Fruit fly (Drosophila melanogaster) whole organism, pupa: ENCODE measurements around the gene CG12171.

Source experiments
- CG10348 ChIP-seq: fragments of 200-800 bp; sonication (Bioruptor generic); IDR thresholded peaks from 2 replicates; pipeline ENCODE4 v1.3.6; 2022; ENCODE audit warnings: missing biosample characterization, missing genetic modification characterization
- CG12605 ChIP-seq: fragments of 200-800 bp; sonication (Bioruptor generic); IDR thresholded peaks from 2 replicates; pipeline ENCODE4 v1.3.6; 2022; ENCODE audit warnings: missing biosample characterization, missing genetic modification characterization
- CG13204 ChIP-seq: fragments of 200-800 bp; sonication (Bioruptor generic); optimal IDR thresholded peaks from 2 replicates; lab custom pipeline; 2018; ENCODE audit warnings: missing biosample characterization, mild to moderate bottlenecking, missing genetic modification characterization, moderate library complexity
- CG14655 ChIP-seq: fragments of 200-800 bp; sonication (Bioruptor generic); optimal IDR thresholded peaks from 3 replicates; lab custom pipeline; 2017; ENCODE audit warnings: mild to moderate bottlenecking, missing biosample characterization, missing genetic modification reagents, missing genetic modification characterization
- CG15710 ChIP-seq: fragments of 200-800 bp; sonication (Bioruptor generic); optimal IDR thresholded peaks from 2 replicates; lab custom pipeline; 2018; ENCODE audit warnings: missing biosample characterization, mild to moderate bottlenecking, missing genetic modification characterization, moderate library complexity
- CG17806 ChIP-seq: fragments of 200-800 bp; sonication (Bioruptor generic); optimal IDR thresholded peaks from 2 replicates; lab custom pipeline; 2018; ENCODE audit warnings: missing biosample characterization, mild to moderate bottlenecking, missing genetic modification characterization, moderate library complexity
- CG32121 ChIP-seq: fragments of 200-800 bp; sonication (Bioruptor generic); IDR thresholded peaks from 2 replicates; pipeline ENCODE4 v1.3.6; 2022; ENCODE audit warnings: missing biosample characterization, missing genetic modification characterization
- CG34367 ChIP-seq: fragments of 200-800 bp; sonication (Bioruptor generic); optimal IDR thresholded peaks from 2 replicates; lab custom pipeline; 2018; ENCODE audit warnings: missing biosample characterization, mild to moderate bottlenecking, missing genetic modification characterization
- CG4496 ChIP-seq: fragments of 200-800 bp; sonication (Bioruptor generic); IDR thresholded peaks from 3 replicates; pipeline ENCODE4 v1.3.6; 2022; ENCODE audit warnings: missing biosample characterization, missing genetic modification characterization
- CG8159 ChIP-seq: fragments of 200-800 bp; sonication (Bioruptor generic); optimal IDR thresholded peaks from 3 replicates; lab custom pipeline; 2018; ENCODE audit warnings: missing biosample characterization, mild to moderate bottlenecking, missing genetic modification characterization, moderate library complexity
- CG8301 ChIP-seq: fragments of 200-800 bp; sonication (Bioruptor generic); optimal IDR thresholded peaks from 2 replicates; lab custom pipeline; 2018; ENCODE audit warnings: missing biosample characterization, mild to moderate bottlenecking, missing genetic modification characterization
- CG9948 ChIP-seq: fragments of 200-800 bp; sonication (Bioruptor generic); optimal IDR thresholded peaks from 2 replicates; lab custom pipeline; 2018; ENCODE audit warnings: missing biosample characterization, mild to moderate bottlenecking, missing genetic modification characterization, moderate library complexity
- D1 ChIP-seq: fragments of 200-800 bp; sonication (Bioruptor generic); optimal IDR thresholded peaks from 2 replicates; lab custom pipeline; 2018; ENCODE audit warnings: missing biosample characterization, mild to moderate bottlenecking, missing genetic modification characterization, moderate library complexity
- EcR ChIP-seq: fragments of 200-800 bp; sonication (Bioruptor generic); optimal IDR thresholded peaks from 3 replicates; lab custom pipeline; 2019; ENCODE audit warnings: missing biosample characterization, missing genetic modification characterization, mild to moderate bottlenecking, moderate library complexity, missing genetic modification reagents
- Ets98B ChIP-seq: fragments of 200-800 bp; sonication (Bioruptor generic); IDR thresholded peaks from 2 replicates; pipeline ENCODE4 v1.3.6; 2022; ENCODE audit warnings: missing biosample characterization, missing genetic modification characterization
- Pif1A ChIP-seq: fragments of 200-800 bp; sonication (Bioruptor generic); optimal IDR thresholded peaks from 3 replicates; lab custom pipeline; 2016; ENCODE audit warnings: missing biosample characterization, missing genetic modification characterization
- Pif1B ChIP-seq: fragments of 200-800 bp; sonication (Bioruptor generic); optimal IDR thresholded peaks from 3 replicates; lab custom pipeline; 2016; ENCODE audit warnings: missing biosample characterization, missing genetic modification characterization
- Snoo ChIP-seq: fragments of 200-800 bp; sonication (Bioruptor generic); optimal IDR thresholded peaks from 3 replicates; lab custom pipeline; 2017; ENCODE audit warnings: missing biosample characterization, mild to moderate bottlenecking, missing genetic modification characterization, inconsistent platforms
- fd96Ca ChIP-seq: fragments of 200-800 bp; sonication (Bioruptor generic); IDR thresholded peaks from 3 replicates; pipeline ENCODE4 v1.3.6; 2022; ENCODE audit warnings: missing biosample characterization, missing genetic modification characterization
- gl ChIP-seq: fragments of 200-800 bp; sonication (Bioruptor generic); optimal IDR thresholded peaks from 2 replicates; lab custom pipeline; 2018; ENCODE audit warnings: missing biosample characterization, mild to moderate bottlenecking, missing genetic modification characterization
- rn ChIP-seq: fragments of 200-800 bp; sonication (Bioruptor generic); IDR thresholded peaks from 2 replicates; pipeline ENCODE4 v1.3.6; 2022; ENCODE audit warnings: missing biosample characterization, missing genetic modification characterization

Gene CG12171

dm6 chr3R:5658984-5659802 lies 25.8 kb downstream of the CG12171 start:
- no peak for TF ChIP-seq CG9948 (tag; lab: Kevin White, UChicago)
- TF ChIP-seq Pif1A (GFP tag; lab: Kevin White, UChicago), result no peak
- peak; percentile 27; the same call in 1 of the 2 replicates for TF ChIP-seq CG32121 (GFP tag; lab: Robert Waterston, UW)
- no peak for TF ChIP-seq CG14655 (GFP tag; lab: Kevin White, UChicago)
- TF ChIP-seq CG4496 (GFP tag; lab: Robert Waterston, UW), result peak; percentile 8; the same call in 1 of the 3 replicates
- TF ChIP-seq CG15710 (tag; lab: Kevin White, UChicago), result no peak
- TF ChIP-seq rn (GFP tag; lab: Robert Waterston, UW), result no peak
- TF ChIP-seq Ets98B (GFP tag; lab: Robert Waterston, UW), result 0 out of 2 replicates have a peak, but pooled peaks have one; percentile 19
- TF ChIP-seq gl (tag; lab: Kevin White, UChicago), result no peak
- TF ChIP-seq Snoo (tag; lab: Kevin White, UChicago), result no peak
- peak; percentile 62 for TF ChIP-seq EcR (GFP tag; lab: Kevin White, UChicago)

- TF ChIP-seq Pif1B (GFP tag; lab: Kevin White, UChicago) (no peak), CG10348 (GFP tag; lab: Robert Waterston, UW) (no peak), CG13204 (GFP tag; lab: Kevin White, UChicago) (no peak), CG8301 (tag; lab: Kevin White, UChicago) (no peak), fd96Ca (GFP tag; lab: Robert Waterston, UW) (no peak), CG12605 (no peak), CG32121 (GFP tag; lab: Robert Waterston, UW) (no peak), EcR (GFP tag; lab: Kevin White, UChicago) (no peak), CG8159 (tag; lab: Kevin White, UChicago) (no peak), Snoo (tag; lab: Kevin White, UChicago) (no peak), CG9948 (tag; lab: Kevin White, UChicago) (no peak), CG17806 (tag; lab: Kevin White, UChicago) (no peak), gl (tag; lab: Kevin White, UChicago) (no peak), rn (GFP tag; lab: Robert Waterston, UW) (no peak), CG34367 (tag; lab: Kevin White, UChicago) (no peak), Pif1A (GFP tag; lab: Kevin White, UChicago) (no peak), CG14655 (GFP tag; lab: Kevin White, UChicago) (no peak), CG4496 (GFP tag; lab: Robert Waterston, UW) (no peak)
Measured at dm6 chr3R:5659829-5660197, 26.4 kb downstream of the CG12171 start, which contains the start of gene CG2182. CG2182 (minus strand) TSS chr3R:5659912.

DNA sequence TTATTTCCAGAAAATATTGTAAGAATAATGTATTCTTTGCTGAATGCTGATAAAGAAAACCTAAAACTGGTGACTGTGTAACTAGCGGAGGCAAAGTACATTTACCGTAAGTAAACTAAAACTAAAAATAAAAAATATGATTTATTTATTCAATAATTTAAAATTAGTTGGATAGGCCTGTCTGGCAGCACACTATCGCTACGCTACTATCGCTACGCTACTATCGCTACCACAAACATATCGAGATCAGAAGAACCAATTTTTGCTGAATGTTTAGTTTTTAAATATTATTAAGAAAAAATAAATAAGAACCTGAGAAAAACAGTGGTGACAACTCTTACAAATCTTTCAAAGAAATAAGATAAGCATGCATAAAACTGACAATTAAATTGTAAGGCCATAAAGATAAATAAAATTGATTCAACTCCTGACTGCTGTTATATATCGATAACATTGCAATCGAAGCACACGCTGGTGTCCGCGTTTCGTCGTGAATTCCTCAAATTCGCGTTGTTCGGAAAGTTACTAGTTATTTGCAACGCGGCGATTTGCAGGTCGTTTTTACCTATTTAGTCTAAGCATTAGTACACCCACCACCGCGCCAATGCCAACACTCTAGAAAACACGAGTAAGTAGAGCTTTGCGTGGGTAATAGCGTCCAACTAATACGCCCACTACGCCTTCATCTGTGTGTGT lies 26.9 kb downstream of the CG12171 start, which contains the start of gene Wdr33:
Gene Wdr33 (plus strand): TSS at position 438 of the 696 bp plus-strand sequence.
- TF ChIP-seq CG12605, result no peak
- 0 out of 2 replicates have a peak, but pooled peaks have one; percentile 6 for TF ChIP-seq Ets98B (GFP tag; lab: Robert Waterston, UW)
- no peak for TF ChIP-seq rn (GFP tag; lab: Robert Waterston, UW)
- TF ChIP-seq Pif1A (GFP tag; lab: Kevin White, UChicago), result no peak
- TF ChIP-seq fd96Ca (GFP tag; lab: Robert Waterston, UW), result no peak
- no peak for TF ChIP-seq CG8301 (tag; lab: Kevin White, UChicago)
- TF ChIP-seq CG15710 (tag; lab: Kevin White, UChicago), result peak; percentile 22
- no peak for TF ChIP-seq EcR (GFP tag; lab: Kevin White, UChicago)
- TF ChIP-seq CG9948 (tag; lab: Kevin White, UChicago), result peak; percentile 45
- TF ChIP-seq CG10348 (GFP tag; lab: Robert Waterston, UW), result no peak
- TF ChIP-seq CG8159 (tag; lab: Kevin White, UChicago), result peak; percentile 37
- no peak for TF ChIP-seq Pif1B (GFP tag; lab: Kevin White, UChicago)
- peak; percentile 33 for TF ChIP-seq Snoo (tag; lab: Kevin White, UChicago)
- TF ChIP-seq CG17806 (tag; lab: Kevin White, UChicago), result peak; percentile 20
- TF ChIP-seq gl (tag; lab: Kevin White, UChicago), result no peak
- peak; percentile 47; the same call in 2 of the 3 replicates for TF ChIP-seq CG4496 (GFP tag; lab: Robert Waterston, UW)
- no peak for TF ChIP-seq D1
- TF ChIP-seq CG14655 (GFP tag; lab: Kevin White, UChicago), result no peak
- TF ChIP-seq CG32121 (GFP tag; lab: Robert Waterston, UW), result no peak
- TF ChIP-seq CG34367 (tag; lab: Kevin White, UChicago), result no peak
- no peak for TF ChIP-seq CG13204 (GFP tag; lab: Kevin White, UChicago)

- TF ChIP-seq CG8301 (tag; lab: Kevin White, UChicago) (peak; percentile 86), EcR (GFP tag; lab: Kevin White, UChicago) (no peak), CG14655 (GFP tag; lab: Kevin White, UChicago) (no peak), D1 (no peak), gl (tag; lab: Kevin White, UChicago) (peak; percentile 39), Pif1B (GFP tag; lab: Kevin White, UChicago) (peak; percentile 83), CG9948 (tag; lab: Kevin White, UChicago) (peak; percentile 89), rn (GFP tag; lab: Robert Waterston, UW) (peak; percentile 83), CG15710 (tag; lab: Kevin White, UChicago) (peak; percentile 92), CG34367 (tag; lab: Kevin White, UChicago) (peak; percentile 80), fd96Ca (GFP tag; lab: Robert Waterston, UW) (peak; percentile 93), CG4496 (GFP tag; lab: Robert Waterston, UW) (peak; percentile 90), CG17806 (tag; lab: Kevin White, UChicago) (peak; percentile 86), Pif1A (GFP tag; lab: Kevin White, UChicago) (peak; percentile 87), Snoo (tag; lab: Kevin White, UChicago) (peak; percentile 89), CG12605 (peak; percentile 60), CG32121 (GFP tag; lab: Robert Waterston, UW) (peak; percentile 88), CG13204 (GFP tag; lab: Kevin White, UChicago) (no peak), CG10348 (GFP tag; lab: Robert Waterston, UW) (peak; percentile 79; the same call in 1 of the 2 replicates), CG8159 (tag; lab: Kevin White, UChicago) (peak; percentile 88), Ets98B (GFP tag; lab: Robert Waterston, UW) (peak; percentile 85)
Measured at dm6 chr3R:5668928-5669739, 35.7 kb downstream of the CG12171 start, which contains the start of the genes Xe7 and Atg17. Xe7 (minus strand) TSS chr3R:5669334. Atg17 (plus strand) TSS chr3R:5669713.
